Fruit fly (Drosophila melanogaster) whole organism, adult: ENCODE measurements around the gene CG18301.

Experiments used
- CG11617 ChIP-seq: fragments of 200-800 bp; sonication (Bioruptor generic); optimal IDR thresholded peaks from 2 replicates; lab custom pipeline; 2017; ENCODE audit warnings: mild to moderate bottlenecking, missing biosample characterization, missing genetic modification reagents, missing genetic modification characterization
- CG12768 ChIP-seq: fragments of 200-800 bp; sonication (Bioruptor generic); optimal IDR thresholded peaks from 2 replicates; lab custom pipeline; 2017; ENCODE audit warnings: missing biosample characterization, missing genetic modification characterization, mild to moderate bottlenecking, moderate library complexity, missing genetic modification reagents
- CG14711 ChIP-seq: fragments of 200-800 bp; sonication (Bioruptor generic); optimal IDR thresholded peaks from 2 replicates; lab custom pipeline; 2018; ENCODE audit warnings: missing biosample characterization, mild to moderate bottlenecking, missing genetic modification characterization, moderate library complexity
- CG1620 ChIP-seq: fragments of 200-800 bp; sonication (Bioruptor generic); optimal IDR thresholded peaks from 2 replicates; lab custom pipeline; 2016; ENCODE audit warnings: missing biosample characterization, missing genetic modification characterization
- CG33017 ChIP-seq: fragments of 200-800 bp; sonication (Bioruptor generic); optimal IDR thresholded peaks from 2 replicates; lab custom pipeline; 2018; ENCODE audit warnings: missing biosample characterization, mild to moderate bottlenecking, missing genetic modification characterization, moderate library complexity
- CG5204 ChIP-seq: fragments of 200-800 bp; sonication (Bioruptor generic); optimal IDR thresholded peaks from 2 replicates; lab custom pipeline; 2016; ENCODE audit warnings: missing biosample characterization, missing genetic modification characterization
- CG7045 ChIP-seq: fragments of 200-800 bp; sonication (Bioruptor generic); optimal IDR thresholded peaks from 2 replicates; lab custom pipeline; 2017; ENCODE audit warnings: missing biosample characterization, mild to moderate bottlenecking, missing genetic modification characterization
- CG7101 ChIP-seq: fragments of 200-800 bp; sonication (Bioruptor generic); optimal IDR thresholded peaks from 2 replicates; lab custom pipeline; 2018; ENCODE audit warnings: missing biosample characterization, mild to moderate bottlenecking, missing genetic modification characterization, moderate library complexity
- Clk ChIP-seq: fragments of 200-800 bp; sonication (Bioruptor generic); optimal IDR thresholded peaks from 2 replicates; lab custom pipeline; 2017; ENCODE audit warnings: missing biosample characterization, missing genetic modification characterization
- Crg-1 ChIP-seq: fragments of 200-800 bp; sonication (Bioruptor generic); optimal IDR thresholded peaks from 2 replicates; lab custom pipeline; 2016; ENCODE audit warnings: missing biosample characterization, missing genetic modification characterization
- Hr96 ChIP-seq: fragments of 200-800 bp; sonication (Bioruptor generic); optimal IDR thresholded peaks from 2 replicates; lab custom pipeline; 2016; ENCODE audit warnings: missing biosample characterization, missing genetic modification characterization
- Mnt ChIP-seq: fragments of 200-800 bp; sonication (Bioruptor generic); optimal IDR thresholded peaks from 2 replicates; lab custom pipeline; 2016; ENCODE audit warnings: missing biosample characterization, mild to moderate bottlenecking, missing genetic modification characterization
- bab1 ChIP-seq: fragments of 200-800 bp; sonication (Bioruptor generic); optimal IDR thresholded peaks from 3 replicates; lab custom pipeline; 2019; ENCODE audit warnings: missing biosample characterization, mild to moderate bottlenecking, missing genetic modification characterization, moderate library complexity
- cic ChIP-seq: fragments of 200-800 bp; sonication (Bioruptor generic); optimal IDR thresholded peaks from 2 replicates; lab custom pipeline; 2017; ENCODE audit warnings: missing biosample characterization, mild to moderate bottlenecking, missing genetic modification characterization, moderate library complexity
- cnc ChIP-seq, 2 experiments: fragments of >200 bp; optimal IDR thresholded peaks; 2 replicates each; lab custom pipeline; 2017
- kay ChIP-seq: fragments of 200-800 bp; sonication (Bioruptor generic); peaks from one replicate; lab custom pipeline; 2016; ENCODE audit warnings: missing biosample characterization, missing genetic modification characterization, borderline replicate concordance
- ovo ChIP-seq: fragments of 200-800 bp; sonication (Bioruptor generic); optimal IDR thresholded peaks from 2 replicates; lab custom pipeline; 2016; ENCODE audit warnings: missing biosample characterization, missing genetic modification characterization
- pad ChIP-seq: fragments of 200-800 bp; sonication (Bioruptor generic); optimal IDR thresholded peaks from 3 replicates; lab custom pipeline; 2017; ENCODE audit warnings: missing biosample characterization, missing genetic modification characterization, mild to moderate bottlenecking, moderate library complexity, missing genetic modification reagents
- tj ChIP-seq: fragments of 200-800 bp; sonication (Bioruptor generic); optimal IDR thresholded peaks from 3 replicates; lab custom pipeline; 2017; ENCODE audit warnings: missing biosample characterization, mild to moderate bottlenecking, missing genetic modification characterization, moderate library complexity
- toe ChIP-seq: fragments of 200-800 bp; sonication (Bioruptor generic); optimal IDR thresholded peaks from 2 replicates; lab custom pipeline; 2016; ENCODE audit warnings: missing biosample characterization, missing genetic modification characterization

Gene CG18301

DNA sequence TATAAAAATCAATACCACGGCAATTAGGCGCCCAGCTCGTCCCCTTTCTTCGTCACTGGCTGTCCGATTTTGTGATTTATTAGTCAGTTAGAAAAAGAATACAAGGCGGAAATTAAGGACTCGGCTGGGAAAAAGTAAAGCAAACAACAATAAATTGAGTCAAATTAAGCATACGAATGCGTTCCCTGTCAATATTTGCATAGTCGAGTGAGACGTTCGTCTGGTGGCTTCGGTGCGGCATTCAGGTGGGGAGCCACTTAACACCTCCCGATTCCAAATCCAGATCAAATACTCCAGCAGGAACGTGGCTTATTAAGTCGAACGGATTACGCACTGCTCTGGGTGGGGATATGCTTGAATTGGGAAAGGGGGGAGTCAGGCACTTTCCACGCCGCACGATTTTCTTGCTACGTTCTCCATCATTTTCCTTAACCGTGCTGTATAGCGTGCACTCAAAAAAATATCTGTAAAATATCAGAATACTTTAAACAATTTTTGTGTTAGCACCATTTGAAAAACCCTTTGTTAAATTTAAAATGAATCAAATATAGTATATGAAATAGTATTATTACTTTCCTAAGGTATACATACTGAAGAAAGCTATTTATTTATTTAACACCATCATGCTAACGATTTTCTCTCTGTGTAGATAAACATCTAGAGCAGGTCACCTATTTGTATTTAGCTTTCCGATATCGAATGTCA, 11.6 kb downstream of the CG18301 start:
- TF ChIP-seq tj (GFP tag; lab: Kevin White, UChicago) (no peak), CG5204 (GFP tag; lab: Kevin White, UChicago) (no peak), cnc (optimal IDR thresholded peaks at IDR 0.05; lab: Kevin White, UChicago) (no peak), CG33017 (tag; lab: Kevin White, UChicago) (no peak), Hr96 (GFP tag; lab: Kevin White, UChicago) (no peak), CG11617 (GFP tag; lab: Kevin White, UChicago) (no peak), pad (GFP tag; lab: Kevin White, UChicago) (no peak), CG7045 (GFP tag; lab: Kevin White, UChicago) (no peak), Clk (GFP tag; lab: Kevin White, UChicago) (no peak)

DNA sequence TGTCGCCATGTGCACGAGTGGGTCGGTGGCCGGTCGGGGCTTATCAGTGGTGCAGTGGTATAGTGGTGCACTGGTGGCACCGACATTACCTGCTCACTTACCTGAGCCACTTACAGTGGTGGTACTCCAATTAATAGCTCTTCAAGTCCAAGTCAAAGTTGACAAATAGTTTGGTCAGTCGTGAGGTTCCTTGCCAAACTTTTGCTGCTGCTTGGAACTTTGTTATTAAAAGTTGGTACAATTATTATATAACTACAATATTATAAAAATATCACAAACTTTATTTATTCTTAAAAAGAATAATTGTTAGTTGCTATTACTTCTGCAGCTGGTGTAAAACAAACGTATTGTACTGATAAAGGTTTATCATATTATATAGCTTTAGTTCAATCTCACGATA, 12.4 kb downstream of the CG18301 start:
- TF ChIP-seq Crg-1 (GFP tag; lab: Kevin White, UChicago) = no peak
- peak; percentile 65 for TF ChIP-seq CG7101 (tag; lab: Kevin White, UChicago)
- no peak for TF ChIP-seq tj (GFP tag; lab: Kevin White, UChicago)
- TF ChIP-seq CG7045 (GFP tag; lab: Kevin White, UChicago) = no peak
- TF ChIP-seq Hr96 (GFP tag; lab: Kevin White, UChicago) = no peak
- peak; percentile 39 for TF ChIP-seq Mnt
- TF ChIP-seq cic (GFP tag; lab: Kevin White, UChicago) = no peak
- no peak for TF ChIP-seq CG14711 (tag; lab: Kevin White, UChicago)
- TF ChIP-seq CG11617 (GFP tag; lab: Kevin White, UChicago) = peak; percentile 28

DNA sequence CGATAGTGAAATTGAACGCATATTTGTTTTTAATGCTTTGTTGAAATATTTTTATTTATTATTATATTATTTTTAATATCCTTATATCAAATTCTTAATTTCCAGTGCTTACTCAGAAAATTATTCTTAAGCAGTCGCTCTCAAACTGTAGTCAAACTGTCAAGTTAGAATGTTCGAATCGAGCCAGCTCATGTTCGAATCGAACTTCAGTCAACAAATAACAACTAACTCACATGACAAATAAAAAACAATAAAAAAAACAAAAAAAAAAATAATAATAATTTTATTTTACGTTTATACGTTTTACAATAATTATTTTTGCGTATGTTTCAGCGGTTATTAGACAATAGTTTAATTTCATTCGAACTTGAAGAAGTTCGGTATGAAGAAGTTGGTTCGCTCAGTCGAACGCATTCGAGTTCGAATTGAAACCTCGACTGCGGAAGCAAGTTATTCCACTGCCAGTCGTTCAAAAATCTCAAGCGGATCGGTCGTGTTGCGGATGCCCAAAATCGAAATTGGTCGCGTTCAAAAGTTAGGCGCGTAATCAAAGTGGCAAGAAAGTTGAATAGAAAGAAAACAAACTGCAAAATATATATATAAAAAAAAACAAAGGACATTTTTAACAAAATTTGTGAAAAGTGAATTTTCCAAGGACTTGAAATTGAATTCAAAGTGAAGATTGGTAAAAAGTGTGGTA, 12.9 kb downstream of the CG18301 start, which contains the start of gene Trim9:
Trim9 (plus strand) TSS at position 463 of the 700 bp plus-strand sequence.
- TF ChIP-seq kay (GFP tag; lab: Kevin White, UChicago) (peak; percentile 51), Mnt (no peak), Clk (GFP tag; lab: Kevin White, UChicago) (no peak)

DNA sequence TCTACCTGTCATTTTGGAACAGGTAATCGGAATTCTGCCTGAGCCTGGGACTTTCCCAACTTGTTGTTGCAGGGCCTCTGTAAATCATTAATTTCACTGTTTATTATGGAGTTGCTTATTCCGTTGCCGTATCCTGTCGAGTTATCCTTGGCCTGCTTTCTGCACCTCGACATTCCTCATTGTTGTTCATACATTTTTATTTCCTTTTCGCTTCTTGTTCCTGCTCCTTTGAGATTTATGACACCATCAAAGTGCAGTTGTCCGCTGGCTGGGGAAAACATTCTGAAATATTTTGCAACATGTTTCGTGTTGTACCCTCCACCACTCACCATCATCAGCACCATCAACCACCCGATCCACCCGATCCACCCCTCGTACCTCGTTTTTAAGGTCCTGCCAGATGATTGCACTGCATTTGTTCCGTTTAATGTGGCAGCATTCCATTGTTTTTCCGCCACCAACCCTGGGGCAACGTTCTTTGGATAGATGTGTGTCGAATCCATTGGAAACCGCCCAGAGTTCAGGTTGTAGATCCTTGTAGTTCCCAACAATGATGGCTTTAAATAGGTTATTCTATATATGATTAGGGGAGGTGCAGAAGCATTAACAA, 17.3 kb downstream of the CG18301 start:
- TF ChIP-seq toe (GFP tag; lab: Kevin White, UChicago) = no peak
- TF ChIP-seq Crg-1 (GFP tag; lab: Kevin White, UChicago) = no peak
- TF ChIP-seq CG11617 (GFP tag; lab: Kevin White, UChicago) = no peak
- TF ChIP-seq CG33017 (tag; lab: Kevin White, UChicago) = no peak
- TF ChIP-seq Mnt = no peak
- no peak for TF ChIP-seq CG5204 (GFP tag; lab: Kevin White, UChicago)

DNA sequence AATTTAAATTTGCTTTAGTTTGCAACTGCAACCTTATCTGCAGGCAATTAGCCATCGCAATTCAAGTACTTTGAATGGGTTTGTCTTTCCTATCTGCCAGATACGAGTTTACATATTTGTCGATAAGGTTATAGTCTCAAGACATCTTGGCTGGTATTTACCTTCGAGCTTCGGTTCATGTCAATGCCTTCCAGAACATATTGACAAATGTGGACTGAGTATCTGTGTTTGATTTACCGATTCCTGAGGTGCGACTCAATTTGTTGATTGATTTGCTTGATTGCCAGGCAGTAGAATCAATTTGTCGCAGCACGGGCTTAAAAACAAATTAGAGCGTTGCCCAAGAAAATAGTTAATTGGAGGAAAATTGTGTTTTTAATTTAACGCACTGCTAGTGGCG, 21.2 kb downstream of the CG18301 start:
- TF ChIP-seq Mnt = no peak
- TF ChIP-seq CG5204 (GFP tag; lab: Kevin White, UChicago) = no peak
- no peak for TF ChIP-seq tj (GFP tag; lab: Kevin White, UChicago)
- peak; percentile 12 for TF ChIP-seq kay (GFP tag; lab: Kevin White, UChicago)
- no peak for TF ChIP-seq Clk (GFP tag; lab: Kevin White, UChicago)
- no peak for TF ChIP-seq pad (GFP tag; lab: Kevin White, UChicago)
- no peak for TF ChIP-seq cnc (optimal IDR thresholded peaks at IDR 0.05; lab: Kevin White, UChicago)
- no peak for TF ChIP-seq bab1
- TF ChIP-seq Crg-1 (GFP tag; lab: Kevin White, UChicago) = peak; percentile 36
- TF ChIP-seq CG1620 (GFP tag; lab: Kevin White, UChicago) = no peak
- peak; percentile 75 for TF ChIP-seq cic (GFP tag; lab: Kevin White, UChicago)
- TF ChIP-seq Hr96 (GFP tag; lab: Kevin White, UChicago) = no peak
- no peak for TF ChIP-seq CG14711 (tag; lab: Kevin White, UChicago)
- TF ChIP-seq CG11617 (GFP tag; lab: Kevin White, UChicago) = no peak
- no peak for TF ChIP-seq CG7045 (GFP tag; lab: Kevin White, UChicago)
- TF ChIP-seq CG33017 (tag; lab: Kevin White, UChicago) = no peak
- TF ChIP-seq CG7101 (tag; lab: Kevin White, UChicago) = peak; percentile 53
- TF ChIP-seq toe (GFP tag; lab: Kevin White, UChicago) = no peak
- no peak for TF ChIP-seq CG12768 (GFP tag; lab: Kevin White, UChicago)
- no peak for TF ChIP-seq ovo

DNA sequence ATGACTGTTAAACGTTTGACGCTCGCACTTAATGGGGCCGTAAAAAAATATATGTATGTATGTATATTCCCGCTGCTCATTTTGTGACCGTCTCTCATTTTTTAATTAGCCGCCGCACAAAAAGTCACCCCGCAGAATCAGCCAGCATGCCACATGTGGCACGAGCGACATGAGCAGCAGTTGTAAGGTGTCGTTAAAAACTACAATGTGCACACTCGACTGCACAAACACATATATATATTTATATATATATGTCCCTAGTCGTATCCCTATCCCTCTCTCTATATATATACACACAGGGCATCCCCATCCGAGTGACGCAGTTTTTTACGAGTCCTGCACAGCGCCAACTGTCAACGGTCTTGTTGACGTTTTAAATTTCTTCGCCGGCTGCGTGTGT, 22.1 kb downstream of the CG18301 start:
- TF ChIP-seq bab1 (no peak), Clk (GFP tag; lab: Kevin White, UChicago) (no peak), ovo (no peak), toe (GFP tag; lab: Kevin White, UChicago) (no peak), kay (GFP tag; lab: Kevin White, UChicago) (no peak), Hr96 (GFP tag; lab: Kevin White, UChicago) (no peak), CG33017 (tag; lab: Kevin White, UChicago) (no peak), Mnt (no peak), CG5204 (GFP tag; lab: Kevin White, UChicago) (no peak), Crg-1 (GFP tag; lab: Kevin White, UChicago) (no peak), pad (GFP tag; lab: Kevin White, UChicago) (no peak), CG14711 (tag; lab: Kevin White, UChicago) (no peak)
